Fruit fly (Drosophila melanogaster) whole organism, embryonic: ENCODE data around the gene Nazo.
A peak's percentile ranks its signal among the peaks of the same experiment; 100 is the strongest.

ENCODE experiments used
- Ada2b ChIP-seq: fragments of 200-800 bp; sonication (Bioruptor generic); IDR thresholded peaks from 2 replicates; pipeline ENCODE4 v1.3.6; 2022; ENCODE audit warnings: missing biosample characterization, missing genetic modification characterization
- Asciz ChIP-seq: fragments of 200-800 bp; sonication (Bioruptor generic); optimal IDR thresholded peaks from 2 replicates; lab custom pipeline; 2017; ENCODE audit warnings: missing biosample characterization, mild to moderate bottlenecking, missing genetic modification characterization, missing genetic modification reagents
- Atf3 ChIP-seq: fragments of 200-800 bp; sonication (Bioruptor generic); optimal IDR thresholded peaks from 3 replicates; lab custom pipeline; 2016; ENCODE audit warnings: missing biosample characterization, missing genetic modification characterization
- Bteb2 ChIP-seq: fragments of 200-800 bp; sonication (Bioruptor generic); optimal IDR thresholded peaks from 2 replicates; lab custom pipeline; 2016; ENCODE audit warnings: missing biosample characterization, missing genetic modification characterization
- CG10267 ChIP-seq: fragments of 200-800 bp; sonication (Bioruptor generic); optimal IDR thresholded peaks from 2 replicates; lab custom pipeline; 2018; ENCODE audit warnings: missing biosample characterization, mild to moderate bottlenecking, missing genetic modification characterization, moderate library complexity
- CG10462 ChIP-seq: fragments of 200-800 bp; sonication (Bioruptor generic); optimal IDR thresholded peaks from 2 replicates; lab custom pipeline; 2016; ENCODE audit warnings: missing biosample characterization, missing genetic modification characterization
- CG10565 ChIP-seq: fragments of 200-800 bp; sonication (Bioruptor generic); optimal IDR thresholded peaks from 3 replicates; lab custom pipeline; 2016; ENCODE audit warnings: missing biosample characterization, mild to moderate bottlenecking, missing genetic modification characterization
- CG12071 ChIP-seq: fragments of 200-800 bp; sonication (Bioruptor generic); optimal IDR thresholded peaks from 3 replicates; lab custom pipeline; 2018; ENCODE audit warnings: missing biosample characterization, mild to moderate bottlenecking, missing genetic modification characterization
- CG13624 ChIP-seq: fragments of 200-800 bp; sonication (Bioruptor generic); optimal IDR thresholded peaks from 2 replicates; lab custom pipeline; 2016; ENCODE audit warnings: missing biosample characterization, missing genetic modification characterization
- CG15269 ChIP-seq: fragments of 200-800 bp; sonication (Bioruptor generic); optimal IDR thresholded peaks from 2 replicates; lab custom pipeline; 2018; ENCODE audit warnings: missing biosample characterization, mild to moderate bottlenecking, missing genetic modification characterization, moderate library complexity
- CG15479 ChIP-seq: fragments of 200-800 bp; sonication (Bioruptor generic); optimal IDR thresholded peaks from 3 replicates; lab custom pipeline; 2019; ENCODE audit warnings: missing biosample characterization, mild to moderate bottlenecking, missing genetic modification characterization, moderate library complexity
- CG15696 ChIP-seq: fragments of 200-800 bp; sonication (Bioruptor generic); optimal IDR thresholded peaks from 2 replicates; lab custom pipeline; 2019; ENCODE audit warnings: missing biosample characterization, mild to moderate bottlenecking, missing genetic modification characterization, moderate library complexity
- CG1647 ChIP-seq: fragments of 200-800 bp; sonication (Bioruptor generic); optimal IDR thresholded peaks from 3 replicates; lab custom pipeline; 2016; ENCODE audit warnings: missing biosample characterization, missing genetic modification characterization
- CG18619 ChIP-seq: fragments of 200-800 bp; sonication (Bioruptor generic); optimal IDR thresholded peaks from 3 replicates; lab custom pipeline; 2017; ENCODE audit warnings: missing biosample characterization, mild to moderate bottlenecking, missing genetic modification characterization
- CG3065 ChIP-seq: fragments of 200-800 bp; sonication (Bioruptor generic); optimal IDR thresholded peaks from 2 replicates; lab custom pipeline; 2016; ENCODE audit warnings: missing biosample characterization, missing genetic modification characterization
- CG31224 ChIP-seq: fragments of 200-800 bp; sonication (Bioruptor generic); IDR thresholded peaks from 2 replicates; pipeline ENCODE4 v1.3.6; 2022; ENCODE audit warnings: missing biosample characterization, missing genetic modification characterization
- CG4820 ChIP-seq: fragments of 200-800 bp; sonication (Bioruptor generic); optimal IDR thresholded peaks from 3 replicates; lab custom pipeline; 2016; ENCODE audit warnings: missing biosample characterization, missing genetic modification characterization
- CG8478 ChIP-seq: fragments of >200 bp; optimal IDR thresholded peaks from 2 replicates; lab custom pipeline; 2018
- CG9609 ChIP-seq: fragments of 200-800 bp; sonication (Bioruptor generic); optimal IDR thresholded peaks from 3 replicates; lab custom pipeline; 2016; ENCODE audit warnings: missing biosample characterization, missing genetic modification characterization
- CTCF ChIP-seq: fragments of 200-800 bp; sonication (Bioruptor generic); optimal IDR thresholded peaks from 2 replicates; lab custom pipeline; 2017; ENCODE audit warnings: missing biosample characterization, mild to moderate bottlenecking, missing genetic modification characterization, moderate library complexity
- D ChIP-seq, 2 experiments: fragments of 200-800 bp in 1 of 2; fragments of >200 bp in 1 of 2; sonication (Bioruptor generic) in 1 of 2; optimal IDR thresholded peaks; 2 replicates in 1 of 2; 3 replicates in 1 of 2; lab custom pipeline; 2017; ENCODE audit warnings: mild to moderate bottlenecking in 1 of 2, missing biosample characterization in 1 of 2, missing genetic modification characterization in 1 of 2, missing genetic modification reagents in 1 of 2
- Doc2 ChIP-seq: fragments of 200-800 bp; sonication (Bioruptor generic); IDR thresholded peaks from 2 replicates; pipeline ENCODE4 v1.3.6; 2022; ENCODE audit warnings: missing biosample characterization, missing genetic modification characterization
- Hr78 ChIP-seq, 2 experiments: fragments of 200-800 bp in 1 of 2; fragments of >200 bp in 1 of 2; sonication (Bioruptor generic) in 1 of 2; optimal IDR thresholded peaks; 2 replicates each; lab custom pipeline; 2017 to 2019; ENCODE audit warnings: missing biosample characterization in 2 of 2, missing genetic modification characterization in 2 of 2, mild to moderate bottlenecking in 1 of 2, moderate library complexity in 1 of 2
- Meics ChIP-seq: fragments of 200-800 bp; sonication (Bioruptor generic); optimal IDR thresholded peaks from 2 replicates; lab custom pipeline; 2017; ENCODE audit warnings: missing biosample characterization, mild to moderate bottlenecking, missing genetic modification characterization
- Myb ChIP-seq: fragments of 200-800 bp; sonication (Bioruptor generic); optimal IDR thresholded peaks from 2 replicates; lab custom pipeline; 2016; ENCODE audit warnings: missing biosample characterization, missing genetic modification characterization
- Spps ChIP-seq: fragments of 200-800 bp; sonication (Bioruptor generic); optimal IDR thresholded peaks from 2 replicates; lab custom pipeline; 2018; ENCODE audit warnings: missing biosample characterization, mild to moderate bottlenecking, missing genetic modification characterization
- TFAM ChIP-seq: fragments of 200-800 bp; sonication (Bioruptor generic); optimal IDR thresholded peaks from 2 replicates; lab custom pipeline; 2017; ENCODE audit warnings: missing biosample characterization, missing genetic modification characterization, inconsistent platforms
- Tbp ChIP-seq: fragments of >200 bp; optimal IDR thresholded peaks from 2 replicates; lab custom pipeline; 2018; ENCODE audit warnings: missing biosample characterization, missing genetic modification characterization
- Trl ChIP-seq, 3 experiments: fragments of >200 bp in 2 of 3; fragments of 200-800 bp in 1 of 3; sonication (Bioruptor generic) in 1 of 3; optimal IDR thresholded peaks; 2 replicates in 1 of 3; 3 replicates in 2 of 3; lab custom pipeline; 2016 to 2017; ENCODE audit warnings: missing biosample characterization in 1 of 3, missing genetic modification characterization in 1 of 3
- Usf ChIP-seq: fragments of 200-800 bp; sonication (Bioruptor generic); optimal IDR thresholded peaks from 2 replicates; lab custom pipeline; 2017; ENCODE audit warnings: missing genotype, missing biosample characterization, missing genetic modification characterization
- bigmax ChIP-seq: fragments of 200-800 bp; sonication (Bioruptor generic); optimal IDR thresholded peaks from 2 replicates; lab custom pipeline; 2018; ENCODE audit warnings: missing biosample characterization, mild to moderate bottlenecking, missing genetic modification characterization
- caup ChIP-seq: fragments of 200-800 bp; sonication (Bioruptor generic); optimal IDR thresholded peaks from 3 replicates; lab custom pipeline; 2017; ENCODE audit warnings: missing biosample characterization, mild to moderate bottlenecking, missing genetic modification characterization, moderate library complexity; ENCODE audit not compliant: severe bottlenecking
- dan ChIP-seq: fragments of 200-800 bp; sonication (Bioruptor generic); IDR thresholded peaks from 2 replicates; pipeline ENCODE4 v1.3.6; 2022; ENCODE audit warnings: missing biosample characterization, missing genetic modification characterization
- disco-r ChIP-seq: fragments of 200-800 bp; sonication (Bioruptor generic); optimal IDR thresholded peaks from 2 replicates; lab custom pipeline; 2016; ENCODE audit warnings: missing biosample characterization, missing genetic modification characterization
- esg ChIP-seq: fragments of 200-800 bp; sonication (Bioruptor generic); conservative IDR thresholded peaks from 2 replicates; pipeline ENCODE4 v1.3.6; 2022; ENCODE audit warnings: missing biosample characterization, missing genetic modification characterization
- ewg ChIP-seq: fragments of 200-800 bp; sonication (Bioruptor generic); optimal IDR thresholded peaks from 3 replicates; lab custom pipeline; 2017; ENCODE audit warnings: mild to moderate bottlenecking, missing biosample characterization, missing genetic modification reagents, missing genetic modification characterization
- fd96Cb ChIP-seq: fragments of 200-800 bp; sonication (Bioruptor generic); optimal IDR thresholded peaks from 2 replicates; lab custom pipeline; 2018; ENCODE audit warnings: missing biosample characterization, mild to moderate bottlenecking, missing genetic modification characterization, moderate library complexity
- gfzf ChIP-seq: fragments of 200-800 bp; sonication (Bioruptor generic); optimal IDR thresholded peaks from 2 replicates; lab custom pipeline; 2016; ENCODE audit warnings: missing biosample characterization, mild to moderate bottlenecking, missing genetic modification characterization, moderate library complexity
- her ChIP-seq: fragments of 200-800 bp; sonication (Bioruptor generic); optimal IDR thresholded peaks from 2 replicates; lab custom pipeline; 2016; ENCODE audit warnings: missing biosample characterization, missing genetic modification characterization
- lab ChIP-seq: fragments of 200-800 bp; sonication (Bioruptor generic); optimal IDR thresholded peaks from 3 replicates; lab custom pipeline; 2017; ENCODE audit warnings: missing biosample characterization, missing genetic modification characterization, mild to moderate bottlenecking, moderate library complexity, missing genetic modification reagents
- mirr ChIP-seq: fragments of 200-800 bp; sonication (Bioruptor generic); optimal IDR thresholded peaks from 3 replicates; lab custom pipeline; 2018; ENCODE audit warnings: missing biosample characterization, mild to moderate bottlenecking, missing genetic modification characterization
- nmo ChIP-seq: fragments of 200-800 bp; sonication (Bioruptor generic); optimal IDR thresholded peaks from 2 replicates; lab custom pipeline; 2018; ENCODE audit warnings: missing biosample characterization, mild to moderate bottlenecking, missing genetic modification characterization, moderate library complexity
- otp ChIP-seq: fragments of 200-800 bp; sonication (Bioruptor generic); IDR thresholded peaks from 3 replicates; pipeline ENCODE4, ENCODE4 v1.3.6; 2022; ENCODE audit warnings: missing biosample characterization, missing genetic modification characterization
- pho ChIP-seq: fragments of 200-800 bp; sonication (Bioruptor generic); optimal IDR thresholded peaks from 2 replicates; lab custom pipeline; 2016; ENCODE audit warnings: missing biosample characterization, missing genetic modification characterization
- phol ChIP-seq: fragments of 200-800 bp; sonication (Bioruptor generic); optimal IDR thresholded peaks from 3 replicates; lab custom pipeline; 2018; ENCODE audit warnings: missing biosample characterization, mild to moderate bottlenecking, missing genetic modification characterization, moderate library complexity
- rib ChIP-seq: fragments of 200-800 bp; sonication (Bioruptor generic); IDR thresholded peaks from 2 replicates; pipeline ENCODE4 v1.3.6; 2022; ENCODE audit warnings: missing biosample characterization, missing genetic modification characterization
- slp2 ChIP-seq: fragments of 200-800 bp; sonication (Bioruptor generic); optimal IDR thresholded peaks from 2 replicates; lab custom pipeline; 2016; ENCODE audit warnings: missing biosample characterization, missing genetic modification characterization
- sug ChIP-seq: fragments of 200-800 bp; optimal IDR thresholded peaks from 2 replicates; lab custom pipeline; 2019; ENCODE audit warnings: missing biosample characterization, mild to moderate bottlenecking, missing genetic modification characterization, moderate library complexity
- tup ChIP-seq: fragments of 200-800 bp; sonication (Bioruptor generic); optimal IDR thresholded peaks from 2 replicates; lab custom pipeline; 2016; ENCODE audit warnings: missing biosample characterization, mild to moderate bottlenecking, missing genetic modification characterization, moderate library complexity
- twi ChIP-seq: fragments of 200-800 bp; optimal IDR thresholded peaks from 2 replicates; lab custom pipeline; 2019; ENCODE audit warnings: missing biosample characterization, mild to moderate bottlenecking, missing genetic modification characterization, moderate library complexity
- vnd ChIP-seq: fragments of 200-800 bp; sonication (Bioruptor generic); IDR thresholded peaks from 3 replicates; pipeline ENCODE4 v1.3.6; 2022; ENCODE audit warnings: missing biosample characterization, missing genetic modification characterization; ENCODE audit not compliant: partially characterized antibody

Nazo gene

DNA sequence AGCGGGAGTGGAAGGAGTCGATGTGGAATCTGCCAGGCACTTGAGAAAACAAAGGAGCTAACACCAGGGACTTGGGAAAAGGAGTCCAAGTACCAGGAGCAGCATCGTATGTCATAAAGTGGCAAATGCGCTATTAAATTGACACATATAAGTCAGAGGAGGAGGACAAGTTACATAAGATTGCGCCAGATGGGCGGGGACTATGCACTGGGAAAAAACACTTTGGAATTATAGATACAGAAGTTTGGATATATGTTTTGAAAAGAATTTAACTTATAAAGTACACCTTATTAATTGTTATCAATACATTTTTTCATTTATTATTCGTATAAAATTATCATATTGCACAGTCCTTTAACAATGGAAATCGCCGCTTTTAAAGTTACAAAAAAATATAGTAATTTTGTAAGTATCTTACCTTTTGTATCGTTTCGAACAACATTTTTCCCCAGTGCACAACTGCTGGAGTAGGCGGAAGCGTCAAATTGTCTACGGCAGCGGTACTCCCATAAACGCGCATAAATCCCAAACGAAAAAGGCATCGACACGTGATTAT is 48.4 kb downstream of the Nazo start (continued):
- TF ChIP-seq fd96Cb (tag; lab: Kevin White, UChicago) (peak; percentile 2), esg (no peak), twi (tag; lab: Kevin White, UChicago) (no peak), Usf (no peak), dan (GFP tag; lab: Robert Waterston, UW) (no peak), CG13624 (GFP tag; lab: Kevin White, UChicago) (no peak), CG31224 (GFP tag; lab: Robert Waterston, UW) (no peak), slp2 (GFP tag; lab: Kevin White, UChicago) (no peak), gfzf (GFP tag; lab: Kevin White, UChicago) (no peak), pho (GFP tag; lab: Kevin White, UChicago) (no peak), Trl (optimal IDR thresholded peaks at IDR 0.05; lab: Kevin White, UChicago) (no peak), Trl (GFP tag; optimal IDR thresholded peaks at IDR 0.05; lab: Kevin White, UChicago) (no peak), rib (GFP tag; lab: Robert Waterston, UW) (no peak), her (GFP tag; lab: Kevin White, UChicago) (no peak), CG12071 (GFP tag; lab: Kevin White, UChicago) (no peak), CG15479 (GFP tag; lab: Kevin White, UChicago) (no peak), Ada2b (no peak), vnd (GFP tag; lab: Robert Waterston, UW) (no peak), CG15696 (tag; lab: Kevin White, UChicago) (peak; percentile 84), Meics (GFP tag; lab: Kevin White, UChicago) (no peak), Myb (no peak), CG4820 (GFP tag; lab: Kevin White, UChicago) (no peak), Spps (tag; lab: Kevin White, UChicago) (no peak), CG15269 (tag; lab: Kevin White, UChicago) (no peak), lab (no peak), Asciz (GFP tag; lab: Kevin White, UChicago) (no peak), Doc2 (no peak), disco-r (GFP tag; lab: Kevin White, UChicago) (no peak), sug (tag; lab: Kevin White, UChicago) (no peak), CG3065 (no peak), CG1647 (GFP tag; lab: Kevin White, UChicago) (no peak), Tbp (GFP tag; lab: Kevin White, UChicago) (no peak), D (optimal IDR thresholded peaks at IDR 0.05; lab: Kevin White, UChicago) (no peak), D (GFP tag; optimal IDR thresholded peaks at IDR 0.05; lab: Kevin White, UChicago) (no peak), ewg (GFP tag; lab: Kevin White, UChicago) (no peak), CG18619 (GFP tag; lab: Kevin White, UChicago) (no peak), Atf3 (GFP tag; lab: Kevin White, UChicago) (no peak), CG8478 (no peak), CG10267 (tag; lab: Kevin White, UChicago) (peak; percentile 45), phol (peak; percentile 36), CTCF (GFP tag; lab: Kevin White, UChicago) (no peak), bigmax (GFP tag; lab: Kevin White, UChicago) (no peak), Hr78 (GFP tag; optimal IDR thresholded peaks at IDR 0.05; lab: Kevin White, UChicago) (no peak), Bteb2 (GFP tag; lab: Kevin White, UChicago) (no peak), nmo (peak; percentile 41), TFAM (GFP tag; lab: Kevin White, UChicago) (no peak), CG9609 (GFP tag; lab: Kevin White, UChicago) (no peak), otp (GFP tag; lab: Robert Waterston, UW) (no peak), CG10565 (no peak), caup (GFP tag; lab: Kevin White, UChicago) (no peak), CG10462 (GFP tag; lab: Kevin White, UChicago) (no peak), mirr (GFP tag; lab: Kevin White, UChicago) (no peak), tup (GFP tag; lab: Kevin White, UChicago) (no peak)
